Worm (Caenorhabditis elegans): ENCODE measurements around the gene ZK593.3.
A peak's percentile ranks its signal among the peaks of the same experiment; 100 is the strongest.

The ZK593.3 gene

DNA sequence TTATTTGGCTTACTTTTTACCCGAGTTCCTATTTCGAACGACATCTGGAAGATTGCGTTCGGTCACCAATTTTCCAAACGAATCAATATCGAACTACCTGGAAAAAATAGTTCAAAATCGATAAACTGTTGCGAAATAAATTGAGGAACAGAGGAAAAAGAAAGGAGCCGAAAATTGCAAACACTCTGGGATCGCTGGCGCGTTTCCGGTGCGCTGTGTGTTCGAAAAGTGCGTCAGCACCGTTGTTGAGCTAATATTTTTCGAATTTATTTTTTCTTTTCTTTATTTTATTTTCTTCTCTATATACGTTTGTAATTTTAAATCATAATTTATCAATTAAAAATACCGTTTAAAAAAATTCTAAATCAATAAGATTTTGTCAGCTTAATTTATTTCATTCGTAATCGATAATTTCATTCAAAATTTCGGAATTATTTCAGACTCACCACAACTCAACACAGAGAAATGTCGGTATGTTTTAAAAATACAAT, 17.6 kb downstream of the ZK593.3 start, which contains the start of the genes dnc-1 and lsm-7 (continued):
- TF ChIP-seq mef-2 (tag; optimal IDR thresholded peaks at IDR 0.05): no peak

DNA sequence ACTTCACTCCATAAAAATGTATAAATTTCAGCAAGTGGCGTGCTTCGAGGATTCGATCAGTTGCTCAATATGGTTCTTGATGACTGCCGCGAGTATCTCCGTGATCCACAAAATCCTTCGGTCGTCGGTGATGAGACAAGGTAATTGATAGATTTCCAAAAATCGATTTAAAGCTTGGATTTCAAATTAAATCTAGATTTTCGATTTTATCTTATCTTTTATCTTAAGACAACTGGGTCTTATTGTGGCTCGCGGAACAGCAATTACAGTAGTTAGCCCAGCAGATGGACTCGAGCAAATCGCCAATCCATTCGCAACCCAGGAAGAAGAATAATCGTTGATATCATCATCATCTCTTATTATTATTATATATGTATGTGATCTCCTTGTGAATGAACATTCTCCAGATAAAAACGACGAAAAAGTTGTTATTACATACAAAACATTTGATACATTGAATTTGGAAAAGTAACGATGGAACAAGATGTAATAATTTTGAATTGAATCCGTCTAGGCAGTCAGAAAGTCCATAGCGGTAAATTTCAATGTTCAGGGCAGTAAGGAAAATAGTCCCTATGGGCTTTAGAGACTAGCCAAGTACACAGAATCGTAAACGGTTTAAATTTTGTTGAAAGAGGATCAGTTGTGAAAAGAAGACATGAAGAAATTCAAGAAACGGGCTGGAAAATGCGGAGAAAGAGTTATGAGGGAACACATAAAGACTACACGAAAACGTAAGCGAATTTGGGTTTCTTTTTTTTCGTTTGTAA, 18.5 kb downstream of the ZK593.3 start:
- TF ChIP-seq nhr-90 (tag; optimal IDR thresholded peaks at IDR 0.05; ENCODE audit: poor library complexity): peak; percentile 39
- no peak for TF ChIP-seq vab-15 (tag; optimal IDR thresholded peaks at IDR 0.05)
- TF ChIP-seq lin-14 (GFP tag; optimal IDR thresholded peaks at IDR 0.05): peak; percentile 14
- peak; percentile 84 for TF ChIP-seq ama-1 (optimal IDR thresholded peaks at IDR 0.05)
- no peak for TF ChIP-seq lin-13 (GFP tag; optimal IDR thresholded peaks at IDR 0.05)
- peak; percentile 31 for TF ChIP-seq elt-2 (tag; optimal IDR thresholded peaks at IDR 0.05)
- peak; percentile 21; the same call in 1 of the 2 replicates for TF ChIP-seq nhr-19 (GFP tag; conservative IDR thresholded peaks at IDR 0.05)
- peak; percentile 44; the same call in 1 of the 2 replicates for TF ChIP-seq ceh-88 (GFP tag; IDR thresholded peaks at IDR 0.05)
- TF ChIP-seq hpl-2 (GFP tag; optimal IDR thresholded peaks at IDR 0.05): no peak
- TF ChIP-seq egl-27 (tag; optimal IDR thresholded peaks at IDR 0.05): no peak
- TF ChIP-seq irx-1 (tag; optimal IDR thresholded peaks at IDR 0.05): peak; percentile 22
- TF ChIP-seq zip-4 (GFP tag; optimal IDR thresholded peaks at IDR 0.05): peak; percentile 16
- peak; percentile 57 for TF ChIP-seq nhr-85 (tag)
- no peak for TF ChIP-seq ets-5 (GFP tag; IDR thresholded peaks at IDR 0.05)
- TF ChIP-seq rnt-1 (tag; optimal IDR thresholded peaks at IDR 0.05): peak; percentile 8
- no peak for TF ChIP-seq lin-35 (GFP tag; optimal IDR thresholded peaks at IDR 0.05)
- TF ChIP-seq swsn-7 (tag; optimal IDR thresholded peaks at IDR 0.05): peak; percentile 1
- peak; percentile 34 for TF ChIP-seq nhr-47 (tag; optimal IDR thresholded peaks at IDR 0.05)
- TF ChIP-seq nhr-237 (tag; optimal IDR thresholded peaks at IDR 0.05): no peak
- no peak for TF ChIP-seq hlh-4 (tag; optimal IDR thresholded peaks at IDR 0.05)
- no peak for TF ChIP-seq ces-1 (GFP tag; optimal IDR thresholded peaks at IDR 0.05)
- no peak for TF ChIP-seq fkh-4 (tag; optimal IDR thresholded peaks at IDR 0.05; ENCODE audit: borderline replicate concordance)
- peak in 1 of 2 experiments; percentile 15 for TF ChIP-seq lsy-2 (tag; optimal IDR thresholded peaks at IDR 0.05)
- no peak for TF ChIP-seq efl-1 (optimal IDR thresholded peaks at IDR 0.05)
- TF ChIP-seq efl-1 (GFP tag; optimal IDR thresholded peaks at IDR 0.05 in 1 of 2): peak in 1 of 2 experiments; percentile 80
- peak; percentile 57 for TF ChIP-seq nhr-71 (tag; optimal IDR thresholded peaks at IDR 0.05)

DNA sequence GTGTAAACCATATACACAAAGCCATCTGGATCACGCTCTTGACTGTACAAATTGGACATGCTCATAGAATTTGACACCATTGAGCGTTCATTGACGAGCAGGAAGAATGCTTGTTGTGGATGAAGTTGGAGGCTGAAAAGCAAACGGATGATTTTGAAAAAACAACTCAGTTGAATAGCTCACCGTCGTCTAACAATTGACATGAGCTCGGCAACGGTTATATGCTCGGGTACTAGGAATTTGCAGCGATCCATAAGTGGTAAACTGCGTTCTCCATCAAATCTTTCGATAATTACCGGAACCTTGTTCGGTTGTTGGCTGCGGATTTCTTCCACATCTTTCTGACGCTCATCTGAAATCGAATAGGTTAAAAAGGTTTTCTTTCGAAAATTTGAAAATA, 19.3 kb downstream of the ZK593.3 start:
- TF ChIP-seq lin-35 (GFP tag; optimal IDR thresholded peaks at IDR 0.05) (no peak), ceh-90 (tag; optimal IDR thresholded peaks at IDR 0.05) (no peak), C04F5.9 (tag; optimal IDR thresholded peaks at IDR 0.05) (no peak), isw-1 (GFP tag; IDR thresholded peaks at IDR 0.05) (no peak), C16A3.4 (tag; optimal IDR thresholded peaks at IDR 0.05) (no peak), mep-1 (tag; optimal IDR thresholded peaks at IDR 0.05) (no peak), tbx-2 (tag; optimal IDR thresholded peaks at IDR 0.05) (no peak), ceh-63 (GFP tag; optimal IDR thresholded peaks at IDR 0.05) (no peak), nhr-84 (tag; optimal IDR thresholded peaks at IDR 0.05) (no peak), ceh-82 (tag; optimal IDR thresholded peaks at IDR 0.05) (no peak), nhr-85 (tag) (no peak), unc-130 (tag; optimal IDR thresholded peaks at IDR 0.05) (no peak), hpl-2 (GFP tag; optimal IDR thresholded peaks at IDR 0.05) (no peak), rnt-1 (tag; optimal IDR thresholded peaks at IDR 0.05) (no peak), lin-39 (tag; optimal IDR thresholded peaks at IDR 0.05) (no peak)
